Worm (Caenorhabditis elegans) whole organism, midembryonic: ENCODE data around the gene kbp-1.

Experiments
- flt-1 ChIP-seq: fragments of 200-800 bp; sonication (Bioruptor generic); IDR thresholded peaks from 2 replicates; pipeline ENCODE4 v1.3.6; 2022; ENCODE audit warnings: missing genetic modification characterization, missing compliant biosample characterization
- ztf-23 ChIP-seq: fragments of 200-800 bp; sonication (Bioruptor generic); IDR thresholded peaks from 2 replicates; pipeline ENCODE4 v1.3.6; 2022; ENCODE audit warnings: missing genetic modification reagents, missing genetic modification characterization, missing compliant biosample characterization

DNA sequence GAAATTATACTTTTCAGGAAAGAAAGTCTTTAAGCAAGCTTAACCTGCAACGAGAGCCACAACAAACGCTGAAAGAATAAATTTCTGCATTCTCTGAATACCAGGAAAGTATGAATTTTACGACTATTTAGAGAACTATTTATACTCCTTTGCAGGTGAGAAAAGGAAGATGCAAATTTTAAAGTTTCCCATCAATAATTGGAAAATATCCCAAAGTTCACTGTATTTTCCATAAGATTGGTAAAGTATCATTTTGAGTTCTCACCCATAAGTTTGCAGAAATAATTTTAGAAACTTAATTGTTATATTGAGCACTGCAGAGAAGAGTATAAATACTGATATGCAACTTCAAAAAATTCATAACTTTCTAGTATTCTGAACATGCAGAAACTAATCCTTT, 10.0 kb upstream of the kbp-1 start, which contains the start of gene clec-158:
- TF ChIP-seq flt-1 (GFP tag; lab: Robert Waterston, UW) (no peak), ztf-23 (GFP tag; lab: Robert Waterston, UW) (no peak)
